Worm (Caenorhabditis elegans) whole organism, young adult: ENCODE results near the gene C36E6.8.

Experiments used
- efl-1 ChIP-seq: fragments of 150-350 bp; optimal IDR thresholded peaks from 2 replicates; lab custom pipeline; 2014; ENCODE audit warnings: missing biosample characterization, missing genetic modification reagents, missing genetic modification characterization
- mxl-1 ChIP-seq: sonication (generic microtip); optimal IDR thresholded peaks from 2 replicates; lab custom pipeline; 2016; ENCODE audit warnings: missing genetic modification characterization, missing compliant biosample characterization
- nhr-80 ChIP-seq: sonication (generic microtip); optimal IDR thresholded peaks from 2 replicates; lab custom pipeline; 2016; ENCODE audit warnings: missing genetic modification characterization, missing compliant biosample characterization
- sea-2 ChIP-seq: fragments of 200-800 bp; sonication (Bioruptor generic); IDR thresholded peaks from 2 replicates; pipeline ENCODE4 v1.3.6; 2022; ENCODE audit warnings: missing genetic modification characterization, missing compliant biosample characterization
- zim-3 ChIP-seq: sonication (generic microtip); optimal IDR thresholded peaks from 2 replicates; lab custom pipeline; 2017; ENCODE audit warnings: mild to moderate bottlenecking, missing genetic modification characterization, moderate library complexity, missing compliant biosample characterization
- ztf-25 ChIP-seq: fragments of 200-800 bp; sonication (Bioruptor generic); IDR thresholded peaks from 2 replicates; pipeline ENCODE4 v1.3.6; 2022; ENCODE audit warnings: missing genetic modification reagents, missing genetic modification characterization, missing compliant biosample characterization

- no peak for TF ChIP-seq efl-1 (GFP tag; lab: Kevin White, UChicago)
- no peak for TF ChIP-seq ztf-25 (GFP tag; lab: Robert Waterston, UW)
- TF ChIP-seq zim-3 = no peak
- TF ChIP-seq sea-2 (GFP tag; lab: Robert Waterston, UW) = no peak
- TF ChIP-seq nhr-80 (tag; lab: Kevin White, UChicago) = no peak
- no peak for TF ChIP-seq mxl-1
Observed at ce11 chrX:17390531-17390930, 48.0 kb upstream of the C36E6.8 start.
